Worm (Caenorhabditis elegans) whole organism, L1 larva: ENCODE data around the gene C34C12.7.

ENCODE experiments used
- F16B12.6 ChIP-seq: fragments of 150-350 bp; optimal IDR thresholded peaks from 2 replicates; lab custom pipeline; 2014; ENCODE audit warnings: missing biosample characterization, missing genetic modification characterization
- elt-3 ChIP-seq, 6 experiments: fragments of 150-350 bp in 1 of 6; sonication (generic microtip); optimal IDR thresholded peaks; 2 replicates each; lab custom pipeline; 2017 to 2018; ENCODE audit warnings: missing biosample characterization in 6 of 6, missing genetic modification characterization in 6 of 6, inconsistent platforms in 1 of 6
- hlh-17 ChIP-seq: fragments of 200-800 bp; sonication (Bioruptor generic); optimal IDR thresholded peaks from 2 replicates; lab custom pipeline; 2018; ENCODE audit warnings: missing genetic modification characterization, mild to moderate bottlenecking, missing compliant biosample characterization, moderate library complexity, borderline replicate concordance
- lir-3 ChIP-seq: sonication (generic microtip); optimal IDR thresholded peaks from 2 replicates; lab custom pipeline; 2016; ENCODE audit warnings: mild to moderate bottlenecking, missing genetic modification characterization, moderate library complexity, missing compliant biosample characterization; ENCODE audit not compliant: poor library complexity
- mdl-1 ChIP-seq, 2 experiments: fragments of 150-350 bp; optimal IDR thresholded peaks; 2 replicates each; lab custom pipeline; 2014 to 2017; ENCODE audit warnings: missing biosample characterization in 2 of 2, missing genetic modification characterization in 2 of 2, inconsistent platforms in 1 of 2
- mep-1 ChIP-seq: fragments of 150-350 bp; optimal IDR thresholded peaks from 2 replicates; lab custom pipeline; 2014; ENCODE audit warnings: missing biosample characterization, missing genetic modification characterization
- nhr-11 ChIP-seq: fragments of 150-350 bp; optimal IDR thresholded peaks from 2 replicates; lab custom pipeline; 2014; ENCODE audit warnings: missing biosample characterization, missing genetic modification characterization
- snpc-4 ChIP-seq: fragments of 150-350 bp; optimal IDR thresholded peaks from 2 replicates; lab custom pipeline; 2014; ENCODE audit warnings: missing biosample characterization, missing genetic modification characterization

DNA sequence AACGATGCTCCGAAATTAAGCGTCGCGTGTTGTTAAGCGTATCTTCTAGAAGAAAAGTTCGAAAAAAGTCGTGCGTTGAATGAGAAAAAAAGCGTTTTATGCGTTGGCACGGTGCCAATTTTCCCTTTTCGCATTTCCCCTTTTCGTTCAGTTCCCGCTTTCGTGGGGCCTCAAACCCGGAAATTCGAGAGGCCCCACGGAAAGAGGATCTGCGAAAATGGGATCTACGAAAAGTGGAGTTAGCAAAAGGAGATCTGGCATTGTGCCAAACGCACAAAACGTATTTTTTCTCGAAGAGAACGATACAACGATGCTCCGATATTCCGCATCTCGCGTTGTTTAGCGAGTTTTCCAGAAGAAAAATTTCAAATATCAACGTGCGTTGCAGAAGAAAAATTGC, 11.7 kb upstream of the C34C12.7 start:
- TF ChIP-seq mep-1 (no peak), nhr-11 (tag; lab: Kevin White, UChicago) (no peak), mdl-1 (tag; optimal IDR thresholded peaks at IDR 0.05; lab: Kevin White, UChicago) (no peak), lir-3 (tag; lab: Kevin White, UChicago) (no peak), elt-3 (tag; optimal IDR thresholded peaks at IDR 0.05; lab: Kevin White, UChicago) (no peak), snpc-4 (no peak), hlh-17 (GFP tag; lab: Kevin White, UChicago) (no peak), F16B12.6 (tag; lab: Kevin White, UChicago) (no peak)
